Worm (Caenorhabditis elegans) whole organism, midembryonic: ENCODE results near the gene lido-10.

Experiments
- T22C8.4 ChIP-seq: fragments of 200-800 bp; sonication (Bioruptor generic); IDR thresholded peaks from 2 replicates; pipeline ENCODE4 v1.3.6; 2022; ENCODE audit warnings: missing genetic modification characterization, missing compliant biosample characterization
- cog-1 ChIP-seq: sonication (generic microtip); optimal IDR thresholded peaks from 2 replicates; lab custom pipeline; 2016; ENCODE audit warnings: missing genetic modification characterization, missing compliant biosample characterization
- flt-1 ChIP-seq: fragments of 200-800 bp; sonication (Bioruptor generic); IDR thresholded peaks from 2 replicates; pipeline ENCODE4 v1.3.6; 2022; ENCODE audit warnings: missing genetic modification characterization, missing compliant biosample characterization
- klf-2 ChIP-seq: fragments of 200-800 bp; sonication (Bioruptor generic); conservative IDR thresholded peaks from 2 replicates; pipeline ENCODE4 v1.3.6; 2022; ENCODE audit warnings: missing genetic modification reagents, missing genetic modification characterization, missing compliant biosample characterization
- med-1 ChIP-seq: sonication (generic microtip); optimal IDR thresholded peaks from 2 replicates; lab custom pipeline; 2017; ENCODE audit warnings: missing genetic modification characterization, mild to moderate bottlenecking, missing compliant biosample characterization, antibody characterized with exemption, missing genetic modification reagents; ENCODE audit not compliant: insufficient read depth
- ref-1 ChIP-seq: fragments of 200-800 bp; sonication (Bioruptor generic); conservative IDR thresholded peaks from 2 replicates; pipeline ENCODE4 v1.3.6; 2022; ENCODE audit warnings: missing genetic modification reagents, missing genetic modification characterization, missing compliant biosample characterization
- tab-1 ChIP-seq: fragments of 200-800 bp; sonication (Bioruptor generic); IDR thresholded peaks from 2 replicates; pipeline ENCODE4 v1.3.6; 2022; ENCODE audit warnings: missing genetic modification characterization, missing compliant biosample characterization
- ztf-23 ChIP-seq: fragments of 200-800 bp; sonication (Bioruptor generic); IDR thresholded peaks from 2 replicates; pipeline ENCODE4 v1.3.6; 2022; ENCODE audit warnings: missing genetic modification reagents, missing genetic modification characterization, missing compliant biosample characterization
- ztf-29 ChIP-seq: fragments of 200-800 bp; sonication (Bioruptor generic); IDR thresholded peaks from 2 replicates; pipeline ENCODE4 v1.3.6; 2022; ENCODE audit warnings: missing genetic modification reagents, missing genetic modification characterization, missing compliant biosample characterization

lido-10 gene

DNA sequence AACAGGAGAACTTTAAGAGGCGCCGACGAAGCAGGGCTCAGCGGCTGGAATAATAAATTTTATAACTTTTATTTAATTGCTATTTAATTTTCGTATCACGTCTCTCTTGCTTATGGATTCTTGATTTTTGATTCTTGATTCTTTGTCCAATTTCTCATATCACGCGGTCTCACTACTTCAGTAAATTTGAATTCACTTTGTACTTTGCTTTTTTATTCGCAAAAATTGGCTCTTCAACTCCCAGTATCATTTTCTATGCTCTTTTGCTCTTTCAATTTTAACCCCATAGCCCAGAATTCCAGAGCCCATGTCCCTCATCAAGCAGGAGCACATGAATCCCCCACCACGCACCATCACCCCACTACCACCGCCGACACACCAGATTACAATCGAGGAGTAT, at the start of gene lido-10:
TSS of gene lido-10 (plus strand) at position 301 of the 400 bp plus-strand sequence.
- TF ChIP-seq klf-2 (GFP tag; lab: Robert Waterston, UW) (no peak), ztf-23 (no peak), flt-1 (GFP tag; lab: Robert Waterston, UW) (no peak), tab-1 (GFP tag; lab: Robert Waterston, UW) (no peak), ztf-29 (GFP tag; lab: Robert Waterston, UW) (no peak), ref-1 (GFP tag; lab: Robert Waterston, UW) (no peak), med-1 (GFP tag; lab: Kevin White, UChicago) (no peak)

DNA sequence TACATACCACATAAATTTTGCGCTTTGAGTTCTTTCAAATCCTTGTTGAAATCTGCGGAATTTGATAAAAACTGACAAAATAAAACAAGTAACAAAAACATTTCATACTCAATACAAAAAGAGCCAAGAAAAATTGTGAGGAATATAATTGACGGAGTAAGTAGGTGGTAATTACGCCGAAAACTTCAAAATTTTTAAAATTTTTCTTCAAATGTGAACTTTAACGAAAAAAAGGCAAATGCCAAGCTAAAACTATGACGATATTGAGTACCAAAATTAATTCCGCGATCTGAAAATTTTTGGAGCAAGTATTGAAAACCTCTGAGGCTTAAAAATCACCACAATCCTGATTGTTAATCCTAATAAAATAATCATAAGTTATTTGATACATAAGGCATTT, 49.7 kb upstream of the lido-10 start, which contains the start of gene irld-51:
TSS of gene irld-51 (minus strand) at position 101 of the 400 bp plus-strand sequence.
- TF ChIP-seq ztf-29 (GFP tag; lab: Robert Waterston, UW): no peak
- TF ChIP-seq T22C8.4 (GFP tag; lab: Robert Waterston, UW): no peak
- no peak for TF ChIP-seq ztf-23
- no peak for TF ChIP-seq ref-1 (GFP tag; lab: Robert Waterston, UW)
- no peak for TF ChIP-seq klf-2 (GFP tag; lab: Robert Waterston, UW)
- no peak for TF ChIP-seq flt-1 (GFP tag; lab: Robert Waterston, UW)
- TF ChIP-seq tab-1 (GFP tag; lab: Robert Waterston, UW): no peak
- TF ChIP-seq cog-1 (tag; lab: Kevin White, UChicago): no peak
- TF ChIP-seq med-1 (GFP tag; lab: Kevin White, UChicago): no peak

DNA sequence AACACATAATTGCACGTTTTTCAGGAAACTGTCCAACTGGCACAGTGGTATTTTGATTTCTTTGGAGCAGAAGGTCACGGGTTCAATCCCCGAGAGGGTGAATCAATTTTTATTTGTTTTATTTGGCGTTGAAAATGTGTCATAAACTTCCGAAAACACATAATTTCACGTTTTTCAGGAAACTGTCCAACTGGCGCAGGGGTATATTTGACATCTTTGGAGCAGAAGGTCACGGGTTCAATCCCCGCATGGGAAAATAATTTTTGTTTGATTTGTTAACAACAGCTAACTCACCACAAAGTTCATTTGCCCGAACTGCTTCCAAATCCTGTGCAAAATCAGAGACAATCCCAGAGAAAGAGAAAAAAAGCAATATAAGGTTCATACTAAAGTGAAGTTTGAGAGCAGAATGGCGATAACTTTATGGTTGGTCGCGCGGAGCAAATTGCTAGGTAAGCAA, 46.6 kb upstream of the lido-10 start, which contains the start of gene irld-48:
TSS of gene irld-48 (plus strand) at position 410 of the 460 bp plus-strand sequence.
- TF ChIP-seq cog-1 (tag; lab: Kevin White, UChicago) (no peak), klf-2 (GFP tag; lab: Robert Waterston, UW) (no peak), ztf-29 (GFP tag; lab: Robert Waterston, UW) (no peak), med-1 (GFP tag; lab: Kevin White, UChicago) (no peak), tab-1 (GFP tag; lab: Robert Waterston, UW) (no peak), ztf-23 (no peak), ref-1 (GFP tag; lab: Robert Waterston, UW) (no peak), T22C8.4 (GFP tag; lab: Robert Waterston, UW) (no peak), flt-1 (GFP tag; lab: Robert Waterston, UW) (no peak)

- TF ChIP-seq ztf-23 (no peak), T22C8.4 (GFP tag; lab: Robert Waterston, UW) (no peak), ztf-29 (GFP tag; lab: Robert Waterston, UW) (no peak), cog-1 (tag; lab: Kevin White, UChicago) (no peak), ref-1 (GFP tag; lab: Robert Waterston, UW) (no peak), tab-1 (GFP tag; lab: Robert Waterston, UW) (no peak)
Measured at ce11 chrII:2958308-2958707, 44.0 kb upstream of the lido-10 start, which contains the start of gene srw-60. srw-60 (plus strand) TSS chrII:2958608.

DNA sequence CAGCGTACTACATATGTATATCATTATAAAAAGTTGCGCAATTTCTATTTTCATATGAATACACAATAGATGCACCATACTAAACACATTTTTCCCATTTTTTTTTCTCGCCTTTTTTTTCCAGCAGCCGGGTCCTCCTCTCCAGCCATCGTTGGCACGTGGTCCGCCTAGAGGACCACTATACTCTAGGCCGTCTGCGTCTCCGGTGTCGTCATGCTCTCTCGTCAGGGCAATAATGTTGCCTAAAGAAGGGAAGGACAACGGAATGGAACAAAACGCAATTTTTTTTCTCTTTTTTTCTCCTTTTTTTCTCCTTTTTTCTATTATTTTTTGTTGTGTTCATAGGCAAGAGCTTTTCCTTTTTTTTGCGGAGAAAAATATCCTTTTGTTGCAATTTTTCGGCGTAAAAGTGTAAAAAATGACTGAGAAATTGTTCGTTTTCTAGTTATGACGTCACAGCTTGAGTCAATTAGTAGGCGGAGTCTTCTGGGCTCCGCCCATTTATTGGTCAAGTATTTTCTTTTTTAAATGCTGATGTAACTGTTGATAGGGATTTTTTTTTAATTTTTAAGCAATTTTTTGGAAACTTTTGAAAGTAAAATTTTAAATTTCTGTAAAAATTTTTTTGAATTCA, 39.7 kb upstream of the lido-10 start:
- TF ChIP-seq T22C8.4 (GFP tag; lab: Robert Waterston, UW): no peak
- TF ChIP-seq ztf-29 (GFP tag; lab: Robert Waterston, UW): no peak
- TF ChIP-seq ztf-23: no peak
- TF ChIP-seq cog-1 (tag; lab: Kevin White, UChicago): no peak
- no peak for TF ChIP-seq med-1 (GFP tag; lab: Kevin White, UChicago)
- TF ChIP-seq tab-1 (GFP tag; lab: Robert Waterston, UW): no peak

- no peak for TF ChIP-seq tab-1 (GFP tag; lab: Robert Waterston, UW)
- TF ChIP-seq klf-2 (GFP tag; lab: Robert Waterston, UW): no peak
- no peak for TF ChIP-seq ref-1 (GFP tag; lab: Robert Waterston, UW)
- TF ChIP-seq med-1 (GFP tag; lab: Kevin White, UChicago): no peak
Measured at ce11 chrII:2963619-2964018, 38.7 kb upstream of the lido-10 start.

ce11 chrII:2965215-2965998, 36.9 kb upstream of the lido-10 start:
- no peak for TF ChIP-seq cog-1 (tag; lab: Kevin White, UChicago)
- no peak for TF ChIP-seq ztf-23
- no peak for TF ChIP-seq flt-1 (GFP tag; lab: Robert Waterston, UW)
- no peak for TF ChIP-seq med-1 (GFP tag; lab: Kevin White, UChicago)
- TF ChIP-seq klf-2 (GFP tag; lab: Robert Waterston, UW): no peak
- no peak for TF ChIP-seq ref-1 (GFP tag; lab: Robert Waterston, UW)
- TF ChIP-seq ztf-29 (GFP tag; lab: Robert Waterston, UW): no peak
- TF ChIP-seq tab-1 (GFP tag; lab: Robert Waterston, UW): no peak
- TF ChIP-seq T22C8.4 (GFP tag; lab: Robert Waterston, UW): no peak

- TF ChIP-seq tab-1 (GFP tag; lab: Robert Waterston, UW): no peak
- TF ChIP-seq ztf-23: peak; percentile 64
Measured at ce11 chrII:2966350-2966749, 36.0 kb upstream of the lido-10 start.

DNA sequence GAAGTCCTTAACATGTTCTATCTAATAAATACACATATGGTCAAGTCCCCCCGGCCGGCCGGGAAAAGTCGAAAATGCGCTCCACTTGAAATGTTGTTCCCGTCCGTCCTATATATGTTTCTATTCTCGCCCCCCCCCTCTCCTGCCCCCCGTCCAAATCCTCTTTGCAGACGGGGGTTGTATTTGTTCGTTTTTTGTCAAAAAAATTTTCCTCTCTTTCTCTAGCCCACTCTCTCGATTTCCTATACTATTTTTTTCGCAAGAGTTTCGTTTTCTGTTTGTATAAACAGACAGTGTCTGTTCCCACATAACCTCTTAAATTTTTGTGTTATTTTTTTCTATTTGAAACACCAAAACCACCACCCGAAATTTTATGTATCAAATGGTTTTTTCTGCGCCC, 35.2 kb upstream of the lido-10 start:
- TF ChIP-seq klf-2 (GFP tag; lab: Robert Waterston, UW) (no peak), ref-1 (GFP tag; lab: Robert Waterston, UW) (no peak), ztf-23 (no peak), T22C8.4 (GFP tag; lab: Robert Waterston, UW) (no peak), med-1 (GFP tag; lab: Kevin White, UChicago) (no peak), flt-1 (GFP tag; lab: Robert Waterston, UW) (no peak), cog-1 (tag; lab: Kevin White, UChicago) (no peak), ztf-29 (GFP tag; lab: Robert Waterston, UW) (no peak), tab-1 (GFP tag; lab: Robert Waterston, UW) (no peak)
